Worm (Caenorhabditis elegans) whole organism, mixed stage, embryonic: ENCODE data around the gene srh-82.

Source experiments
- M03D4.4 ChIP-seq: sonication (generic microtip); optimal IDR thresholded peaks from 2 replicates; lab custom pipeline; 2017; ENCODE audit warnings: mild to moderate bottlenecking, missing genetic modification characterization, missing compliant biosample characterization
- blmp-1 ChIP-seq: fragments of 150-350 bp; optimal IDR thresholded peaks from 2 replicates; lab custom pipeline; 2014; ENCODE audit warnings: missing biosample characterization, missing genetic modification characterization
- ceh-43 ChIP-seq: fragments of 200-800 bp; sonication (Bioruptor generic); optimal IDR thresholded peaks from 2 replicates; lab custom pipeline; 2018; ENCODE audit warnings: mild to moderate bottlenecking, missing genetic modification characterization, moderate library complexity, missing compliant biosample characterization
- ces-1 ChIP-seq: fragments of 150-350 bp; optimal IDR thresholded peaks from 2 replicates; lab custom pipeline; 2014; ENCODE audit warnings: missing biosample characterization, missing genetic modification reagents, missing genetic modification characterization
- elt-1 ChIP-seq: sonication (generic microtip); optimal IDR thresholded peaks from 2 replicates; lab custom pipeline; 2017; ENCODE audit warnings: missing genetic modification characterization, mild to moderate bottlenecking, missing compliant biosample characterization, antibody characterized with exemption, moderate library complexity, borderline replicate concordance; ENCODE audit not compliant: insufficient read depth
- hlh-1 ChIP-seq: fragments of 150-350 bp; optimal IDR thresholded peaks from 2 replicates; lab custom pipeline; 2014; ENCODE audit warnings: missing biosample characterization, missing genetic modification reagents, missing genetic modification characterization
- lin-32 ChIP-seq: fragments of 200-800 bp; sonication (Bioruptor generic); optimal IDR thresholded peaks from 2 replicates; lab custom pipeline; 2018; ENCODE audit warnings: mild to moderate bottlenecking, missing genetic modification characterization, missing compliant biosample characterization
- mep-1 ChIP-seq: fragments of 150-350 bp; optimal IDR thresholded peaks from 2 replicates; lab custom pipeline; 2017; ENCODE audit warnings: missing biosample characterization, missing genetic modification reagents, missing genetic modification characterization, inconsistent platforms
- nhr-12 ChIP-seq: fragments of 150-350 bp; optimal IDR thresholded peaks from 2 replicates; lab custom pipeline; 2014; ENCODE audit warnings: missing biosample characterization, missing genetic modification characterization
- nhr-237 ChIP-seq: fragments of 150-350 bp; optimal IDR thresholded peaks from 2 replicates; lab custom pipeline; 2014; ENCODE audit warnings: missing biosample characterization, missing genetic modification characterization
- nhr-28 ChIP-seq: fragments of 150-350 bp; optimal IDR thresholded peaks from 2 replicates; lab custom pipeline; 2014; ENCODE audit warnings: missing biosample characterization, missing genetic modification characterization
- sem-2 ChIP-seq: fragments of 200-800 bp; sonication (Bioruptor generic); optimal IDR thresholded peaks from 2 replicates; lab custom pipeline; 2018; ENCODE audit warnings: mild to moderate bottlenecking, missing genetic modification characterization, missing compliant biosample characterization
- unc-62 ChIP-seq: fragments of 150-350 bp; optimal IDR thresholded peaks from 2 replicates; lab custom pipeline; 2014; ENCODE audit warnings: missing biosample characterization, missing genetic modification reagents, missing genetic modification characterization
- ztf-11 ChIP-seq: fragments of 150-350 bp; optimal IDR thresholded peaks from 2 replicates; lab custom pipeline; 2014; ENCODE audit warnings: missing biosample characterization, missing genetic modification characterization

ce11 chrV:173437-173836 is 28.5 kb downstream of the srh-82 start:
- TF ChIP-seq blmp-1 (tag; lab: Kevin White, UChicago) (no peak), ztf-11 (tag; lab: Kevin White, UChicago) (no peak), sem-2 (GFP tag; lab: Kevin White, UChicago) (no peak), ces-1 (GFP tag; lab: Kevin White, UChicago) (no peak), nhr-237 (tag; lab: Kevin White, UChicago) (no peak), nhr-12 (tag; lab: Kevin White, UChicago) (no peak), nhr-28 (tag; lab: Kevin White, UChicago) (no peak), elt-1 (tag; lab: Kevin White, UChicago) (no peak), M03D4.4 (tag; lab: Kevin White, UChicago) (peak; percentile 5), lin-32 (no peak), hlh-1 (tag; lab: Kevin White, UChicago) (no peak), mep-1 (tag; lab: Kevin White, UChicago) (no peak), unc-62 (GFP tag; lab: Kevin White, UChicago) (no peak), ceh-43 (GFP tag; lab: Kevin White, UChicago) (no peak)
